Worm (Caenorhabditis elegans) whole organism, L1 larva: ENCODE data around the gene T13H5.1.

ENCODE experiments used
- alr-1 ChIP-seq: fragments of 200-800 bp; sonication (Bioruptor generic); optimal IDR thresholded peaks from 2 replicates; lab custom pipeline; 2018; ENCODE audit warnings: borderline replicate concordance, mild to moderate bottlenecking, missing genetic modification characterization, missing compliant biosample characterization
- ama-1 ChIP-seq: fragments of 150-350 bp; optimal IDR thresholded peaks from 2 replicates; lab custom pipeline; 2014
- ceh-63 ChIP-seq: fragments of 200-800 bp; sonication (Bioruptor generic); optimal IDR thresholded peaks from 2 replicates; lab custom pipeline; 2018; ENCODE audit warnings: mild to moderate bottlenecking, missing genetic modification characterization, missing compliant biosample characterization
- fos-1 ChIP-seq: fragments of 150-350 bp; optimal IDR thresholded peaks from 2 replicates; lab custom pipeline; 2014; ENCODE audit warnings: missing biosample characterization, missing genetic modification characterization
- grh-1 ChIP-seq: fragments of 200-800 bp; sonication (Bioruptor generic); IDR thresholded peaks from 2 replicates; pipeline ENCODE4 v1.3.6; 2022; ENCODE audit warnings: missing genetic modification reagents, missing genetic modification characterization, missing compliant biosample characterization
- lin-15B ChIP-seq: fragments of 150-350 bp; sonication (generic microtip); optimal IDR thresholded peaks from 3 replicates; lab custom pipeline; 2014; ENCODE audit warnings: missing biosample characterization, missing genetic modification characterization
- mab-9 ChIP-seq: fragments of 200-800 bp; sonication (Bioruptor generic); IDR thresholded peaks from 2 replicates; pipeline ENCODE4 v1.3.6; 2022; ENCODE audit warnings: missing genetic modification reagents, missing genetic modification characterization, missing compliant biosample characterization
- mef-2 ChIP-seq: fragments of 150-350 bp; optimal IDR thresholded peaks from 2 replicates; lab custom pipeline; 2014; ENCODE audit warnings: missing biosample characterization, missing genetic modification characterization
- nhr-11 ChIP-seq: fragments of 150-350 bp; optimal IDR thresholded peaks from 2 replicates; lab custom pipeline; 2014; ENCODE audit warnings: missing biosample characterization, missing genetic modification characterization
- nhr-84 ChIP-seq: sonication (generic microtip); optimal IDR thresholded peaks from 2 replicates; lab custom pipeline; 2017; ENCODE audit warnings: missing biosample characterization, missing genetic modification characterization
- nhr-85 ChIP-seq: sonication (generic microtip); peaks from one replicate; lab custom pipeline; 2016; ENCODE audit warnings: missing genetic modification characterization, inconsistent platforms, missing compliant biosample characterization
- snpc-4 ChIP-seq: fragments of 150-350 bp; optimal IDR thresholded peaks from 2 replicates; lab custom pipeline; 2014; ENCODE audit warnings: missing biosample characterization, missing genetic modification characterization
- tbx-2 ChIP-seq: sonication (generic microtip); optimal IDR thresholded peaks from 2 replicates; lab custom pipeline; 2016; ENCODE audit warnings: missing genetic modification characterization, missing compliant biosample characterization
- ztf-11 ChIP-seq, 2 experiments: sonication (generic microtip); optimal IDR thresholded peaks; 2 replicates each; lab custom pipeline; 2016 to 2017; ENCODE audit warnings: missing genetic modification characterization in 2 of 2, missing biosample characterization in 1 of 2, missing compliant biosample characterization in 1 of 2

DNA sequence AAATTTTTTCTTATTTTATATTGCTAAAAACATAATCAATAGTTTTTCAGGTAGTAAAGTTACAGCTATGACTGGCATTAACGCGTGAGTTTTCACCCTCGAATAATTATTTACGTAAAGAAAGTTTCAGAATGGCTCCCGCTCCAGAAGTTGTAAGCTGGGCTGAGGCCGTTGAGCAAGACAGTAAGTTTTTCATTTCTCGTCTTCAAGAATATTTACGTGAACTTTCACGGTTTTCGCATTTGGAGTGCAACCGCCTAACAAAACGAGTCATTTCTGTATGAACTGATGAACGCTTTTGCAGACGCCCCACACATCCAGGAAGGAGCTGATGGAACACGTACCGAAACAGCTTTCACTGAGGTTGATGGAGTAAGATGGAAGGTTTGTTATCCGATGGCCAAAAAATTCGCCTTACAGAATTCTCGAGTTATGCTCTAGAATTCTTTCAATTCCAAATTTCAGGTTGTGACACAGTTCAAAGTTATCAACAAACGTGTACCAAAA is 66.1 kb downstream of the T13H5.1 start, which contains the start of gene eif-3.G:
- TF ChIP-seq mef-2 (no peak), mab-9 (GFP tag; lab: Robert Waterston, UW) (no peak), snpc-4 (tag; lab: Kevin White, UChicago) (no peak), ztf-11 (tag; optimal IDR thresholded peaks at IDR 0.05; lab: Kevin White, UChicago) (no peak), ama-1 (lab: Kevin White, UChicago) (no peak), nhr-84 (tag; lab: Kevin White, UChicago) (no peak), nhr-85 (no peak), ceh-63 (GFP tag; lab: Kevin White, UChicago) (no peak), lin-15B (tag; lab: Kevin White, UChicago) (no peak), grh-1 (GFP tag; lab: Robert Waterston, UW) (no peak), tbx-2 (no peak), nhr-11 (no peak), alr-1 (tag; lab: Kevin White, UChicago) (no peak), fos-1 (tag; lab: Kevin White, UChicago) (no peak)
